Fruit fly (Drosophila melanogaster) whole organism, wandering third instar larva: ENCODE data around the gene cic.

Source experiments
- Abd-B ChIP-seq: fragments of >200 bp; optimal IDR thresholded peaks from 2 replicates; lab custom pipeline; 2017; ENCODE audit warnings: missing biosample characterization, missing genetic modification characterization
- CrebA ChIP-seq: fragments of 200-800 bp; sonication (Bioruptor generic); optimal IDR thresholded peaks from 2 replicates; lab custom pipeline; 2016; ENCODE audit warnings: missing biosample characterization, mild to moderate bottlenecking, missing genetic modification characterization, borderline replicate concordance
- Dfd ChIP-seq: fragments of >200 bp; optimal IDR thresholded peaks from 2 replicates; lab custom pipeline; 2017; ENCODE audit warnings: missing biosample characterization, missing genetic modification characterization
- Dif ChIP-seq: fragments of 200-275, 200-300 bp; sonication (Bioruptor generic); optimal IDR thresholded peaks from 2 replicates; lab custom pipeline; 2018; ENCODE audit warnings: missing biosample characterization, missing genetic modification characterization; ENCODE audit not compliant: partially characterized antibody
- HLH106 ChIP-seq: fragments of 200-800 bp; optimal IDR thresholded peaks from 3 replicates; lab custom pipeline; 2019; ENCODE audit warnings: missing biosample characterization, mild to moderate bottlenecking, missing genetic modification characterization, moderate library complexity
- Hnf4 ChIP-seq: fragments of 200-800 bp; sonication (Bioruptor generic); optimal IDR thresholded peaks from 2 replicates; lab custom pipeline; 2016; ENCODE audit warnings: missing biosample characterization, mild to moderate bottlenecking, missing genetic modification characterization
- Hr78 ChIP-seq: fragments of >200 bp; optimal IDR thresholded peaks from 2 replicates; lab custom pipeline; 2017; ENCODE audit warnings: missing biosample characterization, missing genetic modification characterization
- Hr83 ChIP-seq: fragments of 200-300 bp; sonication (Bioruptor generic); optimal IDR thresholded peaks from 2 replicates; lab custom pipeline; 2016; ENCODE audit warnings: missing biosample characterization, mild to moderate bottlenecking, missing genetic modification characterization, moderate library complexity; ENCODE audit not compliant: poor library complexity, severe bottlenecking
- Myc ChIP-seq: fragments of >200 bp; optimal IDR thresholded peaks from 2 replicates; lab custom pipeline; 2017
- N ChIP-seq: fragments of >200 bp; optimal IDR thresholded peaks from 2 replicates; lab custom pipeline; 2018; ENCODE audit warnings: missing biosample characterization, missing external identifiers, missing genetic modification characterization
- OdsH ChIP-seq: fragments of 200-800 bp; sonication (Bioruptor generic); optimal IDR thresholded peaks from 2 replicates; lab custom pipeline; 2016; ENCODE audit warnings: missing biosample characterization, mild to moderate bottlenecking, missing genetic modification characterization
- Rel ChIP-seq, 2 experiments: fragments of 200-800 bp; sonication (Bioruptor generic) in 1 of 2; optimal IDR thresholded peaks; 2 replicates in 1 of 2; 3 replicates in 1 of 2; lab custom pipeline; 2016 to 2019; ENCODE audit warnings: mild to moderate bottlenecking in 2 of 2, missing biosample characterization in 2 of 2, missing genetic modification characterization in 2 of 2, moderate library complexity in 1 of 2
- Sp1 ChIP-seq: fragments of 200-800 bp; sonication (Bioruptor generic); optimal IDR thresholded peaks from 3 replicates; lab custom pipeline; 2019; ENCODE audit warnings: missing biosample characterization, mild to moderate bottlenecking, missing genetic modification characterization, moderate library complexity
- br ChIP-seq: fragments of 200-800 bp; sonication (Bioruptor generic); optimal IDR thresholded peaks from 2 replicates; lab custom pipeline; 2016; ENCODE audit warnings: missing biosample characterization, missing genetic modification characterization
- brk ChIP-seq: fragments of 200-800 bp; sonication (Bioruptor generic); optimal IDR thresholded peaks from 2 replicates; lab custom pipeline; 2016; ENCODE audit warnings: missing biosample characterization, mild to moderate bottlenecking, missing genetic modification characterization
- dl ChIP-seq, 2 experiments: fragments of 175-275, 200-275 bp in 1 of 2; fragments of 200-275 bp in 1 of 2; sonication (Bioruptor generic); optimal IDR thresholded peaks; lab custom pipeline; 2018; ENCODE audit warnings: mild to moderate bottlenecking in 2 of 2, missing biosample characterization in 2 of 2, missing genetic modification characterization in 2 of 2, moderate library complexity in 2 of 2; ENCODE audit not compliant: partially characterized antibody in 2 of 2, insufficient read depth in 1 of 2
- dmrt93B ChIP-seq: fragments of 200-800 bp; sonication (Bioruptor generic); optimal IDR thresholded peaks from 2 replicates; lab custom pipeline; 2018; ENCODE audit warnings: missing biosample characterization, mild to moderate bottlenecking, missing genetic modification characterization
- ey ChIP-seq: fragments of 200-800 bp; sonication (Bioruptor generic); optimal IDR thresholded peaks from 2 replicates; lab custom pipeline; 2016; ENCODE audit warnings: missing biosample characterization, missing genetic modification characterization
- foxo ChIP-seq, 2 experiments: fragments of 200-800 bp; sonication (Bioruptor generic); optimal IDR thresholded peaks; 2 replicates in 1 of 2; 3 replicates in 1 of 2; lab custom pipeline; 2016 to 2017; ENCODE audit warnings: missing biosample characterization in 2 of 2, missing genetic modification characterization in 2 of 2
- fru ChIP-seq: fragments of 200-800 bp; sonication (Bioruptor generic); optimal IDR thresholded peaks from 3 replicates; lab custom pipeline; 2016; ENCODE audit warnings: missing biosample characterization, mild to moderate bottlenecking, missing genetic modification characterization
- h ChIP-seq: fragments of 200-800 bp; sonication (Bioruptor generic); optimal IDR thresholded peaks from 3 replicates; lab custom pipeline; 2016; ENCODE audit warnings: missing biosample characterization, mild to moderate bottlenecking, missing genetic modification characterization
- lola ChIP-seq: fragments of >200 bp; optimal IDR thresholded peaks from 2 replicates; lab custom pipeline; 2017; ENCODE audit warnings: missing biosample characterization, missing genetic modification characterization
- pan ChIP-seq: fragments of >200 bp; optimal IDR thresholded peaks from 2 replicates; lab custom pipeline; 2017
- psq ChIP-seq: fragments of 200-800 bp; sonication (Bioruptor generic); optimal IDR thresholded peaks from 3 replicates; lab custom pipeline; 2017; ENCODE audit warnings: missing biosample characterization, mild to moderate bottlenecking, missing genetic modification characterization, moderate library complexity
- rgr ChIP-seq: fragments of 200-800 bp; sonication (Bioruptor generic); optimal IDR thresholded peaks from 3 replicates; lab custom pipeline; 2016; ENCODE audit warnings: missing biosample characterization, mild to moderate bottlenecking, missing genetic modification characterization
- sage ChIP-seq: fragments of 200-800 bp; sonication (Bioruptor generic); optimal IDR thresholded peaks from 2 replicates; lab custom pipeline; 2016; ENCODE audit warnings: missing biosample characterization, mild to moderate bottlenecking, missing genetic modification characterization
- sv ChIP-seq: fragments of 200-800 bp; sonication (Bioruptor generic); optimal IDR thresholded peaks from 3 replicates; lab custom pipeline; 2016; ENCODE audit warnings: missing biosample characterization, missing genetic modification characterization

The cic gene

DNA sequence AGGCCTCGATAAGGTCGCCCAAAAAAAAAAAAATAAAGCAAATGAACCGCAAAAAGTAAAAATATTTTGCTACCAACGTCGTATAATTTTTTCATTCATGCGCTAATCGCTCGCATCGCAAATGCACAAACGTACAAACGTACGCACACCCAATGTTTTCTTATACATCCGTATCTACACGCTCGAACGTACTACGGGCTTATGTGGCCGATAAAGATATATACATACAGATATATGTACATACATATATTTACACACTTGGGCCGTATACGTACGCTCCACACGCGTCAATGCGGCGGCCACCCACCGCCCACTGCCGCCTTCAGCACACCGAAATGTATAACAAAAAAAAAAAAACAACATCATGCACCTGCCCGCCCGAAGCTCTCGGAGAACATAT is 13.4 kb downstream of the cic start:
- TF ChIP-seq brk (GFP tag; lab: Kevin White, UChicago) (no peak), Rel (GFP tag; optimal IDR thresholded peaks at IDR 0.05; lab: Kevin White, UChicago) (peak; percentile 63), Rel (tag; optimal IDR thresholded peaks at IDR 0.05; lab: Kevin White, UChicago) (no peak), h (GFP tag; lab: Kevin White, UChicago) (peak; percentile 31), CrebA (GFP tag; lab: Kevin White, UChicago) (peak; percentile 81), Hr83 (no peak)

dm6 chr3R:20273568-20273967 is 21.0 kb downstream of the cic start:
- TF ChIP-seq lola (GFP tag; lab: Kevin White, UChicago) (no peak), OdsH (GFP tag; lab: Kevin White, UChicago) (no peak), psq (GFP tag; lab: Kevin White, UChicago) (no peak), Dif (GFP tag; lab: Kevin White, UChicago) (no peak), CrebA (GFP tag; lab: Kevin White, UChicago) (no peak), Dfd (GFP tag; lab: Kevin White, UChicago) (no peak), br (GFP tag; lab: Kevin White, UChicago) (no peak), Rel (GFP tag; optimal IDR thresholded peaks at IDR 0.05; lab: Kevin White, UChicago) (no peak), Rel (tag; optimal IDR thresholded peaks at IDR 0.05; lab: Kevin White, UChicago) (no peak)

DNA sequence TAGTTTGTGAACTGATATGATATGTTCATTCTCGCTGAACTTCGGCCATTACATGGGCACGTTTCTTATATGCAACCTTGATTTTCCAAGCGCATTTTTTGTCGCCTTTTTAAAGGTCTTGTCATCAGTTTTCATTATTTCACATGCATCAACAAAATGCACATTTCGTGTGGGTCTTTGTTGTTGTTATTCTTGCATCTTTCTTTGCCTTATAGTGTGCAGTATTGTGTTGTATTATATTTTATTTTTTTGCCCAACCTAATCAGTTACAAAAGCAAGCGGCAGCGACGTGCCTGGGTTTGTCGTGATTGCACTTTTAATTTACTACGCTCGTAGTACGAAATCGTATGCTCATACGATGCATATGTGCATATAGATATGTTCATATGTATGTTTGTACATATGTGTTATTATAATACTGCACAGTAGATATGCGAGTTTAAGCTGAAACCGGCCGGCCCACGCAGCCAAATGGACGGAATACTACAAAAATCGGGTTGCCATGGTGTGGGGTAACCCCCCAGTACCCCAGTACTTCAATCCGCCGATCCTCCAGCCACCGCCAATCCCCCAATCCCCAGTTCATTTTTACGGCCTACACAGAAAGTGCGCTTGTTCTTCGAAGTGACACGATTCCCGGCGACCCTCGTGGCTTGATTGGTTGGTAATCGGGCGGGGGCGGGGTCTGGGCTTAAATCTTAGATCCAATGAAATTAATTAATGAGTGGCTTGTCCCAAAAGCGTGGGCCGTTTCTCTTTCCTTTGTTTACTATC is 22.1 kb downstream of the cic start:
- TF ChIP-seq N = no peak
- no peak for TF ChIP-seq br (GFP tag; lab: Kevin White, UChicago)
- no peak for TF ChIP-seq brk (GFP tag; lab: Kevin White, UChicago)
- no peak for TF ChIP-seq HLH106 (tag; lab: Kevin White, UChicago)
- TF ChIP-seq Rel (GFP tag; optimal IDR thresholded peaks at IDR 0.05; lab: Kevin White, UChicago) = no peak
- TF ChIP-seq Rel (tag; optimal IDR thresholded peaks at IDR 0.05; lab: Kevin White, UChicago) = peak; percentile 17

- no peak for TF ChIP-seq sage (GFP tag; lab: Kevin White, UChicago)
- TF ChIP-seq HLH106 (tag; lab: Kevin White, UChicago) = no peak
- TF ChIP-seq fru (GFP tag; lab: Kevin White, UChicago) = no peak
- TF ChIP-seq h (GFP tag; lab: Kevin White, UChicago) = no peak
- TF ChIP-seq CrebA (GFP tag; lab: Kevin White, UChicago) = no peak
- TF ChIP-seq psq (GFP tag; lab: Kevin White, UChicago) = no peak
- TF ChIP-seq sv = no peak
- no peak for TF ChIP-seq ey (GFP tag; lab: Kevin White, UChicago)
- no peak for TF ChIP-seq rgr
- no peak for TF ChIP-seq Myc (lab: Kevin White, UChicago)
- no peak for TF ChIP-seq Abd-B
- TF ChIP-seq N = no peak
Measured at dm6 chr3R:20276012-20276411, 23.4 kb downstream of the cic start.

dm6 chr3R:20276760-20277159 is 24.2 kb downstream of the cic start:
- TF ChIP-seq Sp1 (GFP tag; lab: Kevin White, UChicago) (no peak), Rel (GFP tag; optimal IDR thresholded peaks at IDR 0.05; lab: Kevin White, UChicago) (no peak), Rel (tag; optimal IDR thresholded peaks at IDR 0.05; lab: Kevin White, UChicago) (no peak), HLH106 (tag; lab: Kevin White, UChicago) (no peak), lola (GFP tag; lab: Kevin White, UChicago) (no peak), ey (GFP tag; lab: Kevin White, UChicago) (no peak), br (GFP tag; lab: Kevin White, UChicago) (no peak), OdsH (GFP tag; lab: Kevin White, UChicago) (no peak), sv (no peak), brk (GFP tag; lab: Kevin White, UChicago) (no peak), foxo (GFP tag; optimal IDR thresholded peaks at IDR 0.05; lab: Kevin White, UChicago) (no peak), pan (lab: Kevin White, UChicago) (no peak), dmrt93B (no peak), Hr78 (no peak), Hnf4 (no peak), Dfd (GFP tag; lab: Kevin White, UChicago) (no peak), dl (GFP tag; optimal IDR thresholded peaks at IDR 0.05; lab: Kevin White, UChicago; ENCODE audit: insufficient read depth in 1 of 2, partially characterized antibody in 2 of 2) (no peak)
